Fruit fly (Drosophila melanogaster): ENCODE data around the gene CG5498.

Gene CG5498

dm6 chr3L:20366674-20367372, 17.1 kb downstream of the CG5498 start, which contains the start of the genes Toll-9 and in:
Gene Toll-9 (minus strand): TSS chr3L:20366724.
Gene in (plus strand): TSS chr3L:20367198.
- TF ChIP-seq ttk (optimal IDR thresholded peaks at IDR 0.05) (no peak), insv (optimal IDR thresholded peaks at IDR 0.05) (no peak), Myc (optimal IDR thresholded peaks at IDR 0.05) (no peak), h (optimal IDR thresholded peaks at IDR 0.05) (no peak), psq (optimal IDR thresholded peaks at IDR 0.05) (no peak), Sin3A (optimal IDR thresholded peaks at IDR 0.05) (no peak)

- TF ChIP-seq Myc (optimal IDR thresholded peaks at IDR 0.05) (no peak), Sin3A (optimal IDR thresholded peaks at IDR 0.05) (no peak), psq (optimal IDR thresholded peaks at IDR 0.05) (no peak), ttk (optimal IDR thresholded peaks at IDR 0.05) (no peak), insv (optimal IDR thresholded peaks at IDR 0.05) (no peak), h (optimal IDR thresholded peaks at IDR 0.05) (no peak)
These were observed 17.8 kb downstream of the CG5498 start for dm6 chr3L:20366074-20366473.

- no peak for TF ChIP-seq ttk (optimal IDR thresholded peaks at IDR 0.05)
- TF ChIP-seq h (optimal IDR thresholded peaks at IDR 0.05): no peak
- TF ChIP-seq Sin3A (optimal IDR thresholded peaks at IDR 0.05): no peak
- TF ChIP-seq psq (optimal IDR thresholded peaks at IDR 0.05): no peak
- TF ChIP-seq insv (optimal IDR thresholded peaks at IDR 0.05): no peak
- no peak for TF ChIP-seq Myc (optimal IDR thresholded peaks at IDR 0.05)
These were observed 22.5 kb downstream of the CG5498 start, which contains the start of gene Prim2 for dm6 chr3L:20361389-20361788. Gene Prim2 (minus strand): TSS chr3L:20361585.

dm6 chr3L:20358212-20358611, 25.7 kb downstream of the CG5498 start, which contains the start of gene CG5665:
Gene CG5665 (plus strand): TSS chr3L:20358512.
- TF ChIP-seq insv (optimal IDR thresholded peaks at IDR 0.05): no peak
- TF ChIP-seq h (optimal IDR thresholded peaks at IDR 0.05): no peak
- no peak for TF ChIP-seq Sin3A (optimal IDR thresholded peaks at IDR 0.05)
- TF ChIP-seq psq (optimal IDR thresholded peaks at IDR 0.05): no peak
- no peak for TF ChIP-seq Myc (optimal IDR thresholded peaks at IDR 0.05)
- TF ChIP-seq ttk (optimal IDR thresholded peaks at IDR 0.05): no peak

- TF ChIP-seq psq (optimal IDR thresholded peaks at IDR 0.05) (no peak), ttk (optimal IDR thresholded peaks at IDR 0.05) (no peak), h (optimal IDR thresholded peaks at IDR 0.05) (no peak), insv (optimal IDR thresholded peaks at IDR 0.05) (no peak), Sin3A (optimal IDR thresholded peaks at IDR 0.05) (no peak), Myc (optimal IDR thresholded peaks at IDR 0.05) (no peak)
These were observed 27.3 kb downstream of the CG5498 start, which contains the start of gene kin17 for dm6 chr3L:20356613-20357012. Gene kin17 (plus strand): TSS chr3L:20356807.

- TF ChIP-seq Sin3A (optimal IDR thresholded peaks at IDR 0.05) (no peak), h (optimal IDR thresholded peaks at IDR 0.05) (no peak), ttk (optimal IDR thresholded peaks at IDR 0.05) (no peak), psq (optimal IDR thresholded peaks at IDR 0.05) (no peak), insv (optimal IDR thresholded peaks at IDR 0.05) (no peak), Myc (optimal IDR thresholded peaks at IDR 0.05) (no peak)
These were observed 29.0 kb downstream of the CG5498 start for dm6 chr3L:20354872-20355271.

dm6 chr3L:20354363-20354762, 29.5 kb downstream of the CG5498 start:
- TF ChIP-seq psq (optimal IDR thresholded peaks at IDR 0.05) (no peak), insv (optimal IDR thresholded peaks at IDR 0.05) (no peak), Sin3A (optimal IDR thresholded peaks at IDR 0.05) (no peak), ttk (optimal IDR thresholded peaks at IDR 0.05) (no peak), Myc (optimal IDR thresholded peaks at IDR 0.05) (no peak), h (optimal IDR thresholded peaks at IDR 0.05) (no peak)

dm6 chr3L:20353726-20354332, 30.1 kb downstream of the CG5498 start:
- no peak for TF ChIP-seq insv (optimal IDR thresholded peaks at IDR 0.05)
- TF ChIP-seq ttk (optimal IDR thresholded peaks at IDR 0.05): no peak
- no peak for TF ChIP-seq psq (optimal IDR thresholded peaks at IDR 0.05)
- TF ChIP-seq Myc (optimal IDR thresholded peaks at IDR 0.05): no peak
- no peak for TF ChIP-seq Sin3A (optimal IDR thresholded peaks at IDR 0.05)
- TF ChIP-seq h (optimal IDR thresholded peaks at IDR 0.05): no peak

dm6 chr3L:20353149-20353548, 30.8 kb downstream of the CG5498 start, which contains the start of gene CG5618:
Gene CG5618 (plus strand): TSS chr3L:20353449.
- no peak for TF ChIP-seq Sin3A (optimal IDR thresholded peaks at IDR 0.05)
- TF ChIP-seq ttk (optimal IDR thresholded peaks at IDR 0.05): no peak
- no peak for TF ChIP-seq psq (optimal IDR thresholded peaks at IDR 0.05)
- no peak for TF ChIP-seq insv (optimal IDR thresholded peaks at IDR 0.05)
- no peak for TF ChIP-seq h (optimal IDR thresholded peaks at IDR 0.05)
- no peak for TF ChIP-seq Myc (optimal IDR thresholded peaks at IDR 0.05)

dm6 chr3L:20349333-20349924, 34.5 kb downstream of the CG5498 start:
- no peak for TF ChIP-seq insv (optimal IDR thresholded peaks at IDR 0.05)
- TF ChIP-seq psq (optimal IDR thresholded peaks at IDR 0.05): no peak
- no peak for TF ChIP-seq h (optimal IDR thresholded peaks at IDR 0.05)
- no peak for TF ChIP-seq Sin3A (optimal IDR thresholded peaks at IDR 0.05)
- no peak for TF ChIP-seq ttk (optimal IDR thresholded peaks at IDR 0.05)
- TF ChIP-seq Myc (optimal IDR thresholded peaks at IDR 0.05): no peak

- TF ChIP-seq ttk (optimal IDR thresholded peaks at IDR 0.05) (no peak), insv (optimal IDR thresholded peaks at IDR 0.05) (no peak), Sin3A (optimal IDR thresholded peaks at IDR 0.05) (no peak), Myc (optimal IDR thresholded peaks at IDR 0.05) (no peak), psq (optimal IDR thresholded peaks at IDR 0.05) (no peak), h (optimal IDR thresholded peaks at IDR 0.05) (no peak)
These were observed 35.3 kb downstream of the CG5498 start for dm6 chr3L:20348581-20349093.

Data from Kc167 (cell line).